Worm (Caenorhabditis elegans) whole organism, L4 larva: Measurements from ENCODE around the gene pqn-80.

ENCODE experiments used
- F37D6.2 ChIP-seq: sonication (generic microtip); optimal IDR thresholded peaks from 2 replicates; lab custom pipeline; 2016; ENCODE audit warnings: mild to moderate bottlenecking, missing genetic modification characterization, missing compliant biosample characterization
- F49E8.2 ChIP-seq: sonication (generic microtip); optimal IDR thresholded peaks from 2 replicates; lab custom pipeline; 2016; ENCODE audit warnings: missing compliant biosample characterization, mild to moderate bottlenecking, missing genetic modification characterization, borderline replicate concordance
- R02D3.7 ChIP-seq: fragments of 150-350 bp; sonication (generic microtip); optimal IDR thresholded peaks from 3 replicates; lab custom pipeline; 2014; ENCODE audit warnings: missing biosample characterization, missing genetic modification characterization
- T26A8.4 ChIP-seq: fragments of 200-800 bp; sonication (Bioruptor generic); IDR thresholded peaks from 2 replicates; pipeline ENCODE4 v1.3.6; 2022; ENCODE audit warnings: missing genetic modification characterization, missing compliant biosample characterization
- Y105C5A.15 ChIP-seq: fragments of 200-800 bp; sonication (Bioruptor generic); IDR thresholded peaks from 2 replicates; pipeline ENCODE4 v1.3.6; 2022; ENCODE audit warnings: missing genetic modification characterization, missing compliant biosample characterization
- Y5F2A.4 ChIP-seq: fragments of 200-800 bp; sonication (Bioruptor generic); optimal IDR thresholded peaks from 2 replicates; lab custom pipeline; 2018; ENCODE audit warnings: mild to moderate bottlenecking, missing genetic modification characterization, missing compliant biosample characterization
- Y75B8A.6 ChIP-seq: fragments of 200-800 bp; sonication (Bioruptor generic); IDR thresholded peaks from 2 replicates; pipeline ENCODE4 v1.3.6; 2022; ENCODE audit warnings: missing genetic modification reagents, missing genetic modification characterization, missing compliant biosample characterization
- aha-1 ChIP-seq: fragments of 150-350 bp; peaks from one replicate; lab custom pipeline; 2014; ENCODE audit warnings: missing biosample characterization, missing genetic modification characterization
- aly-2 ChIP-seq: sonication (generic microtip); optimal IDR thresholded peaks from 2 replicates; lab custom pipeline; 2018; ENCODE audit warnings: missing biosample characterization, missing genetic modification characterization
- attf-4 ChIP-seq: sonication (generic microtip); optimal IDR thresholded peaks from 3 replicates; lab custom pipeline; 2017; ENCODE audit warnings: missing biosample characterization, missing genetic modification characterization
- ceh-32 ChIP-seq: sonication (generic microtip); optimal IDR thresholded peaks from 2 replicates; lab custom pipeline; 2016; ENCODE audit warnings: mild to moderate bottlenecking, missing genetic modification characterization, missing compliant biosample characterization; ENCODE audit not compliant: poor library complexity
- ceh-62 ChIP-seq: sonication (generic microtip); optimal IDR thresholded peaks from 2 replicates; lab custom pipeline; 2017; ENCODE audit warnings: missing biosample characterization, missing genetic modification characterization
- ces-1 ChIP-seq: fragments of 150-350 bp; sonication (generic microtip); optimal IDR thresholded peaks from 4 replicates; lab custom pipeline; 2014; ENCODE audit warnings: missing biosample characterization, missing genetic modification reagents, missing genetic modification characterization
- ctbp-1 ChIP-seq: fragments of 200-800 bp; sonication (Bioruptor generic); IDR thresholded peaks from 2 replicates; pipeline ENCODE4 v1.3.6; 2022; ENCODE audit warnings: missing genetic modification reagents, missing genetic modification characterization, missing compliant biosample characterization
- daf-19 ChIP-seq: fragments of 200-800 bp; sonication (Bioruptor generic); conservative IDR thresholded peaks from 2 replicates; pipeline ENCODE4 v1.3.6; 2022; ENCODE audit warnings: missing genetic modification characterization, missing compliant biosample characterization
- dmd-8 ChIP-seq: fragments of 200-800 bp; sonication (Bioruptor generic); IDR thresholded peaks from 2 replicates; pipeline ENCODE4 v1.3.6; 2022; ENCODE audit warnings: missing genetic modification characterization, missing compliant biosample characterization
- dmd-9 ChIP-seq: fragments of 200-800 bp; sonication (Bioruptor generic); IDR thresholded peaks from 2 replicates; pipeline ENCODE4 v1.3.6; 2022; ENCODE audit warnings: missing genetic modification reagents, missing genetic modification characterization, missing compliant biosample characterization
- dpl-1 ChIP-seq: fragments of 150-350 bp; optimal IDR thresholded peaks from 2 replicates; lab custom pipeline; 2014; ENCODE audit warnings: missing biosample characterization, missing genetic modification reagents, missing genetic modification characterization
- egl-43 ChIP-seq: fragments of 200-800 bp; sonication (Bioruptor generic); IDR thresholded peaks from 2 replicates; pipeline ENCODE4 v1.3.6; 2022; ENCODE audit warnings: missing genetic modification reagents, missing genetic modification characterization, missing compliant biosample characterization
- fos-1 ChIP-seq: fragments of 150-350 bp; optimal IDR thresholded peaks from 2 replicates; lab custom pipeline; 2014; ENCODE audit warnings: missing biosample characterization, missing genetic modification characterization
- hif-1 ChIP-seq, 2 experiments: sonication (generic microtip); optimal IDR thresholded peaks; 2 replicates each; lab custom pipeline; 2016 to 2017; ENCODE audit warnings: missing compliant biosample characterization in 2 of 2, missing genetic modification characterization in 2 of 2, missing genetic modification reagents in 2 of 2, missing genotype in 2 of 2, mild to moderate bottlenecking in 1 of 2
- hlh-30 ChIP-seq: sonication (generic microtip); optimal IDR thresholded peaks from 2 replicates; lab custom pipeline; 2017; ENCODE audit warnings: antibody characterized with exemption, mild to moderate bottlenecking, missing genetic modification characterization, missing compliant biosample characterization; ENCODE audit not compliant: insufficient read depth
- hmg-1.1 ChIP-seq: fragments of 200-800 bp; sonication (Bioruptor generic); IDR thresholded peaks from 2 replicates; pipeline ENCODE4 v1.3.6; 2022; ENCODE audit warnings: missing genetic modification reagents, missing genetic modification characterization, missing compliant biosample characterization
- jun-1 ChIP-seq: fragments of 150-350 bp; optimal IDR thresholded peaks from 2 replicates; lab custom pipeline; 2014; ENCODE audit warnings: missing biosample characterization, missing genetic modification reagents, missing genetic modification characterization
- lin-1 ChIP-seq: fragments of 200-800 bp; sonication (Bioruptor generic); IDR thresholded peaks from 2 replicates; pipeline ENCODE4 v1.3.6; 2022; ENCODE audit warnings: missing genetic modification reagents, missing genetic modification characterization, missing compliant biosample characterization
- lin-13 ChIP-seq: fragments of 150-350 bp; optimal IDR thresholded peaks from 2 replicates; lab custom pipeline; 2014; ENCODE audit warnings: missing biosample characterization, missing genetic modification reagents, missing genetic modification characterization
- lin-38 ChIP-seq: fragments of 200-800 bp; sonication (Bioruptor generic); IDR thresholded peaks from 2 replicates; pipeline ENCODE4 v1.3.6; 2022; ENCODE audit warnings: missing genetic modification reagents, missing genetic modification characterization, missing compliant biosample characterization
- lsy-2 ChIP-seq, 2 experiments: fragments of 150-350 bp in 1 of 2; sonication (generic microtip) in 1 of 2; optimal IDR thresholded peaks; 2 replicates each; lab custom pipeline; 2014 to 2017; ENCODE audit warnings: missing biosample characterization in 2 of 2, missing genetic modification characterization in 2 of 2
- madf-5 ChIP-seq, 2 experiments: fragments of 200-800 bp; sonication (Bioruptor generic); IDR thresholded peaks; 2 replicates each; pipeline ENCODE4 v1.3.6; 2022; ENCODE audit warnings: missing compliant biosample characterization in 2 of 2, missing genetic modification characterization in 2 of 2
- mdl-1 ChIP-seq, 2 experiments: fragments of 150-350 bp in 1 of 2; sonication (generic microtip) in 1 of 2; optimal IDR thresholded peaks; 2 replicates each; lab custom pipeline; 2014 to 2017; ENCODE audit warnings: missing biosample characterization in 2 of 2, missing genetic modification characterization in 2 of 2
- mes-2 ChIP-seq: sonication (generic microtip); optimal IDR thresholded peaks from 2 replicates; lab custom pipeline; 2016; ENCODE audit warnings: missing genotype, mild to moderate bottlenecking, missing genetic modification characterization, missing compliant biosample characterization; ENCODE audit not compliant: poor library complexity, severe bottlenecking
- mxl-2 ChIP-seq: fragments of 200-800 bp; sonication (Bioruptor generic); conservative IDR thresholded peaks from 2 replicates; pipeline ENCODE4 v1.3.6; 2022; ENCODE audit warnings: missing genetic modification reagents, missing genetic modification characterization, missing compliant biosample characterization
- nhr-10 ChIP-seq: fragments of 150-350 bp; optimal IDR thresholded peaks from 2 replicates; lab custom pipeline; 2014; ENCODE audit warnings: missing biosample characterization, missing genetic modification characterization
- nhr-11 ChIP-seq: fragments of 150-350 bp; optimal IDR thresholded peaks from 2 replicates; lab custom pipeline; 2014; ENCODE audit warnings: missing biosample characterization, missing genetic modification characterization
- nhr-237 ChIP-seq: sonication (generic microtip); optimal IDR thresholded peaks from 2 replicates; lab custom pipeline; 2017; ENCODE audit warnings: missing biosample characterization, missing genetic modification characterization
- nhr-25 ChIP-seq: sonication (generic microtip); optimal IDR thresholded peaks from 2 replicates; lab custom pipeline; 2017; ENCODE audit warnings: missing genetic modification characterization, mild to moderate bottlenecking, missing compliant biosample characterization, antibody characterized with exemption, moderate library complexity, borderline replicate concordance; ENCODE audit not compliant: insufficient read depth
- nhr-28 ChIP-seq: fragments of 150-350 bp; optimal IDR thresholded peaks from 2 replicates; lab custom pipeline; 2014; ENCODE audit warnings: missing biosample characterization, missing genetic modification characterization
- nhr-41 ChIP-seq: fragments of 200-800 bp; sonication (Bioruptor generic); IDR thresholded peaks from 2 replicates; pipeline ENCODE4 v1.3.6; 2022; ENCODE audit warnings: missing genetic modification reagents, missing genetic modification characterization, missing compliant biosample characterization
- nhr-42 ChIP-seq: fragments of 200-800 bp; sonication (Bioruptor generic); IDR thresholded peaks from 2 replicates; pipeline ENCODE4 v1.3.6; 2022; ENCODE audit warnings: missing genetic modification characterization, missing compliant biosample characterization
- nhr-6 ChIP-seq: fragments of 150-350 bp; optimal IDR thresholded peaks from 2 replicates; lab custom pipeline; 2014; ENCODE audit warnings: missing biosample characterization, missing genetic modification characterization
- nhr-76 ChIP-seq: fragments of 150-350 bp; optimal IDR thresholded peaks from 2 replicates; lab custom pipeline; 2014; ENCODE audit warnings: missing biosample characterization, missing genetic modification characterization
- rbr-2 ChIP-seq: sonication (generic microtip); optimal IDR thresholded peaks from 2 replicates; lab custom pipeline; 2016; ENCODE audit warnings: missing genotype, missing genetic modification characterization, missing compliant biosample characterization
- set-16 ChIP-seq: fragments of 200-800 bp; sonication (Bioruptor generic); IDR thresholded peaks from 2 replicates; pipeline ENCODE4 v1.3.6; 2022; ENCODE audit warnings: missing genetic modification reagents, missing genetic modification characterization, missing compliant biosample characterization
- spr-1 ChIP-seq: sonication (generic microtip); optimal IDR thresholded peaks from 2 replicates; lab custom pipeline; 2016; ENCODE audit warnings: mild to moderate bottlenecking, missing genetic modification characterization, missing compliant biosample characterization
- spr-3 ChIP-seq: fragments of 200-800 bp; sonication (Bioruptor generic); optimal IDR thresholded peaks from 2 replicates; lab custom pipeline; 2018; ENCODE audit warnings: mild to moderate bottlenecking, missing genetic modification characterization, missing compliant biosample characterization
- tag-97 ChIP-seq: fragments of 200-800 bp; sonication (Bioruptor generic); IDR thresholded peaks from 2 replicates; pipeline ENCODE4 v1.3.6; 2022; ENCODE audit warnings: missing genetic modification characterization, missing compliant biosample characterization
- tra-1 ChIP-seq: fragments of 200-800 bp; sonication (Bioruptor generic); IDR thresholded peaks from 2 replicates; pipeline ENCODE4 v1.3.6; 2022; ENCODE audit warnings: missing genetic modification reagents, missing genetic modification characterization, missing compliant biosample characterization
- vab-7 ChIP-seq: fragments of 200-800 bp; sonication (Bioruptor generic); IDR thresholded peaks from 2 replicates; pipeline ENCODE4 v1.3.6; 2022; ENCODE audit warnings: missing genetic modification reagents, missing genetic modification characterization, missing compliant biosample characterization
- zip-11 ChIP-seq: fragments of 200-800 bp; sonication (Bioruptor generic); IDR thresholded peaks from 2 replicates; pipeline ENCODE4 v1.3.6; 2022; ENCODE audit warnings: missing genetic modification characterization, missing compliant biosample characterization
- zip-2 ChIP-seq: fragments of 150-350 bp; optimal IDR thresholded peaks from 2 replicates; lab custom pipeline; 2014; ENCODE audit warnings: missing biosample characterization, missing genetic modification characterization

pqn-80 gene

DNA sequence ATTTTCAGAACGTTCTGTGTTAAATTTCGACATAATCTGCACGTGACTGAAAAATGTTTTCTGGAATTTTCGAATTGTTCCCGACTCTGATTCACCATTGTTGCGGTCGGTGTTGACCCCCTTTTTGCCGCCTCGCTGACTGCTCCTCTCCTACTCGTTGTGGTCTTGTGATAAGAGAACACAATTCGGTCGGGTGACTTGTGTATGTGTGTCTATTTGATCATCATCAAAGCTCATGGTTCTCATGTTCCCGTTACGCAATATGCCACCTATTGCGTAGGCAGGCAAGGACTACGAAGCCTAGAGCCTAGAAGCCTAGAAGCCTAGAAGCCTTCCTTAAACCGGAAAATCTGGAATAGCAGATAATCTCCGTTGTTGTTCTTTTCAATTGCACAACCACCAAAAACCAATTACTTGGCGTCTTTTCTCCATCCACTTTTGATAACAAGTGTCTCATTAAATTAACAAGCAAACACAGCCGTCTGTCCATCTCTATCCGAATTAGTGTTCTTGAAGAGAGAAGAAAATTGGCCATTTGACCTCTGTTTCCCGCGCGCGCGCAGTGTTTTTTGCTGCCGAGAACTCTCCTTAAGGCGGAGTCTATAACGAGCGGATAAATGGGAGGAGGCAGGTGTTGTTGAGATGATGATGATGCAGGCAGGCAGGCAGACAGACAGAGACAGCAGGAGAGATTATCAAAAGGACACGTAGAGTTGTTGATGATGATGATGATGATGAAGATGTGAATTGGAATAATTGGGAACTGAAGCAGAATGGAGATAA is 11.5 kb upstream of the pqn-80 start (continued):
- TF ChIP-seq fos-1 (tag; lab: Kevin White, UChicago) (no peak), dpl-1 (peak; percentile 61), nhr-28 (peak; percentile 93), madf-5 (GFP tag; IDR thresholded peaks at IDR 0.05; lab: Robert Waterston, UW) (no peak), nhr-237 (tag; lab: Kevin White, UChicago) (no peak), ceh-62 (tag; lab: Kevin White, UChicago) (no peak), aly-2 (tag; lab: Kevin White, UChicago) (no peak), ces-1 (GFP tag; lab: Kevin White, UChicago) (no peak), tag-97 (GFP tag; lab: Robert Waterston, UW) (no peak), F49E8.2 (no peak), jun-1 (tag; lab: Kevin White, UChicago) (peak; percentile 76), Y105C5A.15 (GFP tag; lab: Robert Waterston, UW) (no peak), hmg-1.1 (GFP tag; lab: Robert Waterston, UW) (peak; percentile 35), tra-1 (GFP tag; lab: Robert Waterston, UW) (no peak; the same call in 1 of the 2 replicates), mdl-1 (tag; optimal IDR thresholded peaks at IDR 0.05; lab: Kevin White, UChicago) (peak; percentile 8 to 56), hif-1 (tag; optimal IDR thresholded peaks at IDR 0.05; lab: Kevin White, UChicago) (peak in 1 of 2 experiments; percentile 59), nhr-6 (tag; lab: Kevin White, UChicago) (peak; percentile 67), lin-1 (GFP tag; lab: Robert Waterston, UW) (0 out of 2 replicates have a peak, but pooled peaks have one; percentile 16), nhr-25 (no peak), nhr-11 (peak; percentile 61), zip-11 (GFP tag; lab: Robert Waterston, UW) (no peak), T26A8.4 (GFP tag; lab: Robert Waterston, UW) (peak; percentile 45; the same call in 1 of the 2 replicates), Y5F2A.4 (GFP tag; lab: Kevin White, UChicago) (no peak), nhr-42 (GFP tag; lab: Robert Waterston, UW) (no peak; the same call in 1 of the 2 replicates), dmd-8 (GFP tag; lab: Robert Waterston, UW) (no peak), egl-43 (no peak), dmd-9 (no peak), mes-2 (peak; percentile 38), aha-1 (tag; lab: Kevin White, UChicago) (peak; percentile 41), attf-4 (tag; lab: Kevin White, UChicago) (no peak), zip-2 (no peak), nhr-10 (peak; percentile 75), mxl-2 (GFP tag; lab: Robert Waterston, UW) (no peak), nhr-76 (tag; lab: Kevin White, UChicago) (no peak), set-16 (GFP tag; lab: Robert Waterston, UW) (peak; percentile 38; the same call in 1 of the 2 replicates), R02D3.7 (no peak), lin-38 (GFP tag; lab: Robert Waterston, UW) (peak; percentile 51), spr-1 (tag; lab: Kevin White, UChicago) (no peak), lsy-2 (tag; optimal IDR thresholded peaks at IDR 0.05; lab: Kevin White, UChicago) (peak; percentile 43 to 62), rbr-2 (tag; lab: Kevin White, UChicago) (no peak), ctbp-1 (GFP tag; lab: Robert Waterston, UW) (no peak), hlh-30 (tag; lab: Kevin White, UChicago) (peak; percentile 94), lin-13 (GFP tag; lab: Kevin White, UChicago) (peak; percentile 52), vab-7 (GFP tag; lab: Robert Waterston, UW) (no peak), nhr-41 (no peak), F37D6.2 (no peak), ceh-32 (tag; lab: Kevin White, UChicago) (no peak), daf-19 (GFP tag; lab: Robert Waterston, UW) (no peak), Y75B8A.6 (GFP tag; lab: Robert Waterston, UW) (0 out of 2 replicates have a peak, but pooled peaks have one; percentile 9), spr-3 (GFP tag; lab: Kevin White, UChicago) (no peak)
